Fruit fly (Drosophila melanogaster): ENCODE measurements around the gene IP3K2.
A peak's percentile ranks its signal among the peaks of the same experiment; 100 is the strongest.

IP3K2 gene

DNA sequence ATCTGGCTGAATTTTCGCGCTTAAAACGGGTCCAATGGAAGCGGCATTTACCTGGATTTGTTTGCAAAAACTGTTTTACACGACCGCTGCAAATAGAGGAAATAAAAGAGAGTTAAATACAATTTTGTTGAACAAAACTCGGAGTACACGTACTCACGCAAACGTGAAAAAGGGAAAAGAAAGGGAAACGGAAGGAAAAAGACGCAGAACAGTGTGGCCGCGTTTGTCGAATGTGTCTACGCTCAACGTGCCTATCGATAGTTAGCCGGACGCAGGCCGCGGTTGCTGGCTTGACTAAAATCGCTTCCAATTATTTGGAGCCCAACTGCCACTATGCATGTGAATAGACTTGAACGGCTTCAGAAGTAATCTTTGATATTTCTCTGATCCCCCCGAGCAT is 34.0 kb downstream of the IP3K2 start, which contains the start of gene RpS15Aa (continued):
- TF ChIP-seq CG8089 (GFP tag; optimal IDR thresholded peaks at IDR 0.05) (peak; percentile 91), CG12391 (tag; optimal IDR thresholded peaks at IDR 0.05) (peak; percentile 49), crp (GFP tag; optimal IDR thresholded peaks at IDR 0.05) (peak in 1 of 2 experiments; percentile 42), oc (tag; optimal IDR thresholded peaks at IDR 0.05) (peak; percentile 12), BtbVII (GFP tag; optimal IDR thresholded peaks at IDR 0.05) (peak; percentile 69), Med (GFP tag) (peak; percentile 98), CG9876 (GFP tag; optimal IDR thresholded peaks at IDR 0.05) (peak; percentile 90), CG10274 (GFP tag; optimal IDR thresholded peaks at IDR 0.05) (peak; percentile 67), croc (GFP tag; conservative IDR thresholded peaks at IDR 0.05) (peak; percentile 41; the same call in 2 of the 3 replicates), Asciz (GFP tag; optimal IDR thresholded peaks at IDR 0.05) (peak; percentile 78), B-H1 (GFP tag; IDR thresholded peaks at IDR 0.05) (peak; percentile 41; the same call in 2 of the 3 replicates), CG18619 (GFP tag; optimal IDR thresholded peaks at IDR 0.05) (peak; percentile 85), sug (tag; optimal IDR thresholded peaks at IDR 0.05) (peak; percentile 59), CG7786 (GFP tag; optimal IDR thresholded peaks at IDR 0.05) (peak; percentile 51), ap (GFP tag; IDR thresholded peaks at IDR 0.05) (peak; percentile 76), Elba2 (GFP tag; optimal IDR thresholded peaks at IDR 0.05) (no peak), CG30403 (GFP tag; optimal IDR thresholded peaks at IDR 0.05) (peak; percentile 44), tin (GFP tag; optimal IDR thresholded peaks at IDR 0.05) (peak; percentile 39), CG6175 (GFP tag; IDR thresholded peaks at IDR 0.05) (peak; percentile 75; the same call in 2 of the 3 replicates), D19A (tag; optimal IDR thresholded peaks at IDR 0.05) (peak; percentile 16), CG12942 (GFP tag; optimal IDR thresholded peaks at IDR 0.05) (peak; percentile 57), amos (GFP tag; IDR thresholded peaks at IDR 0.05; ENCODE audit: partially characterized antibody) (peak; percentile 81), CG2120 (GFP tag; optimal IDR thresholded peaks at IDR 0.05) (peak; percentile 34), gce (GFP tag; IDR thresholded peaks at IDR 0.05) (peak; percentile 85), CG11560 (tag; IDR thresholded peaks at IDR 0.05) (peak; percentile 75), disco-r (GFP tag; optimal IDR thresholded peaks at IDR 0.05) (peak; percentile 60), Hsf (GFP tag; optimal IDR thresholded peaks at IDR 0.05) (peak; percentile 74), hb (GFP tag; IDR thresholded peaks at IDR 0.05; ENCODE audit: partially characterized antibody) (peak; percentile 51; the same call in 1 of the 3 replicates), CG15269 (tag; optimal IDR thresholded peaks at IDR 0.05) (peak; percentile 56), Ets97D (GFP tag; optimal IDR thresholded peaks at IDR 0.05) (peak; percentile 99), HLHmδ (GFP tag; optimal IDR thresholded peaks at IDR 0.05) (peak; percentile 96), CG16863 (GFP tag; optimal IDR thresholded peaks at IDR 0.05) (peak; percentile 66), peb (GFP tag; IDR thresholded peaks at IDR 0.05) (no peak), exex (tag; optimal IDR thresholded peaks at IDR 0.05) (peak; percentile 33), lola (GFP tag; optimal IDR thresholded peaks at IDR 0.05) (no peak), CG16813 (GFP tag; IDR thresholded peaks at IDR 0.05; ENCODE audit: partially characterized antibody) (peak; percentile 65; the same call in 2 of the 3 replicates), hkb (optimal IDR thresholded peaks at IDR 0.05) (no peak), hkb (GFP tag; IDR thresholded peaks at IDR 0.05) (peak; percentile 70), CG30020 (tag; optimal IDR thresholded peaks at IDR 0.05) (no peak), CG12236 (GFP tag; optimal IDR thresholded peaks at IDR 0.05) (peak; percentile 57), toy (GFP tag; IDR thresholded peaks at IDR 0.05) (0 out of 2 replicates have a peak, but pooled peaks have one; percentile 44), CG9797 (GFP tag; optimal IDR thresholded peaks at IDR 0.05) (peak; percentile 60), trh (GFP tag; optimal IDR thresholded peaks at IDR 0.05) (peak; percentile 62), en (GFP tag; optimal IDR thresholded peaks at IDR 0.05) (peak; percentile 74), CG32767 (GFP tag; IDR thresholded peaks at IDR 0.05) (peak; percentile 41; the same call in 1 of the 2 replicates), CG17328 (GFP tag; IDR thresholded peaks at IDR 0.05) (peak; percentile 87), ind (GFP tag; optimal IDR thresholded peaks at IDR 0.05) (peak; percentile 43), br (optimal IDR thresholded peaks at IDR 0.05) (no peak), CG1233 (GFP tag; optimal IDR thresholded peaks at IDR 0.05) (peak; percentile 79), unc-4 (GFP tag; IDR thresholded peaks at IDR 0.05; ENCODE audit: partially characterized antibody) (peak; percentile 40), Vsx1 (GFP tag; optimal IDR thresholded peaks at IDR 0.05) (peak; percentile 54)

Measured in whole organism, embryonic.